Fruit fly (Drosophila melanogaster): ENCODE data around the gene Gr10a.

Gr10a gene

dm6 chrX:11427282-11427689 lies 10.1 kb upstream of the Gr10a start (continued):
- TF ChIP-seq Max (GFP tag; optimal IDR thresholded peaks at IDR 0.05), result no peak
- TF ChIP-seq gsb-n (tag; optimal IDR thresholded peaks at IDR 0.05), result peak; percentile 29
- peak; percentile 17 for TF ChIP-seq unpg (GFP tag; optimal IDR thresholded peaks at IDR 0.05)
- TF ChIP-seq HLH54F (GFP tag; optimal IDR thresholded peaks at IDR 0.05), result no peak
- peak; percentile 4 for TF ChIP-seq Dek (tag; optimal IDR thresholded peaks at IDR 0.05)
- no peak for TF ChIP-seq YL-1 (GFP tag; optimal IDR thresholded peaks at IDR 0.05)
- peak; percentile 20 for TF ChIP-seq CG9727 (GFP tag; optimal IDR thresholded peaks at IDR 0.05)
- TF ChIP-seq HLH4C (GFP tag; IDR thresholded peaks at IDR 0.05; ENCODE audit: partially characterized antibody), result no peak
- no peak for TF ChIP-seq CG8478 (optimal IDR thresholded peaks at IDR 0.05)
- no peak for TF ChIP-seq CG42726 (GFP tag; IDR thresholded peaks at IDR 0.05; ENCODE audit: partially characterized antibody)
- TF ChIP-seq Trl (optimal IDR thresholded peaks at IDR 0.05), result no peak
- no peak for TF ChIP-seq Trl (GFP tag; optimal IDR thresholded peaks at IDR 0.05)
- TF ChIP-seq CTCF (GFP tag; optimal IDR thresholded peaks at IDR 0.05), result peak; percentile 5
- peak; percentile 66; the same call in 1 of the 3 replicates for TF ChIP-seq CG6175 (GFP tag; IDR thresholded peaks at IDR 0.05)
- no peak for TF ChIP-seq CG7372 (GFP tag; IDR thresholded peaks at IDR 0.05)
- TF ChIP-seq D19B (GFP tag; optimal IDR thresholded peaks at IDR 0.05), result no peak
- no peak for TF ChIP-seq Elba2 (GFP tag; optimal IDR thresholded peaks at IDR 0.05)
- TF ChIP-seq CG31388 (GFP tag; optimal IDR thresholded peaks at IDR 0.05), result no peak
- TF ChIP-seq insv (GFP tag; optimal IDR thresholded peaks at IDR 0.05), result peak in 1 of 2 experiments; percentile 15
- TF ChIP-seq CG10543 (GFP tag; optimal IDR thresholded peaks at IDR 0.05), result peak; percentile 81
- no peak for TF ChIP-seq Tbp (GFP tag; optimal IDR thresholded peaks at IDR 0.05)
- TF ChIP-seq zf30C (GFP tag; optimal IDR thresholded peaks at IDR 0.05), result no peak
- no peak for TF ChIP-seq CG17912 (GFP tag; optimal IDR thresholded peaks at IDR 0.05)
- TF ChIP-seq CG8944 (GFP tag; optimal IDR thresholded peaks at IDR 0.05), result no peak
- TF ChIP-seq CG3407 (GFP tag; optimal IDR thresholded peaks at IDR 0.05), result peak; percentile 41
- no peak for TF ChIP-seq ewg (GFP tag; optimal IDR thresholded peaks at IDR 0.05)
- TF ChIP-seq CG6272 (GFP tag; IDR thresholded peaks at IDR 0.05), result no peak
- peak; percentile 75 for TF ChIP-seq sd (tag; optimal IDR thresholded peaks at IDR 0.05)
- peak; percentile 32 for TF ChIP-seq CG7556 (GFP tag; optimal IDR thresholded peaks at IDR 0.05)
- TF ChIP-seq CG1233 (GFP tag; optimal IDR thresholded peaks at IDR 0.05), result peak; percentile 14
- TF ChIP-seq CG2116 (GFP tag; optimal IDR thresholded peaks at IDR 0.05), result no peak
- no peak for TF ChIP-seq ato (GFP tag; IDR thresholded peaks at IDR 0.05; ENCODE audit: partially characterized antibody)
- peak; percentile 54; the same call in 1 of the 2 replicates for TF ChIP-seq NFAT (GFP tag; IDR thresholded peaks at IDR 0.05)
- 0 out of 2 replicates have a peak, but pooled peaks have one; percentile 36 for TF ChIP-seq Atf6 (GFP tag; IDR thresholded peaks at IDR 0.05)
- no peak for TF ChIP-seq wdn (GFP tag; IDR thresholded peaks at IDR 0.05)
- no peak for TF ChIP-seq CG31224 (GFP tag; IDR thresholded peaks at IDR 0.05)
- TF ChIP-seq CG3995 (GFP tag; optimal IDR thresholded peaks at IDR 0.05), result no peak
- TF ChIP-seq CG14014 (GFP tag; IDR thresholded peaks at IDR 0.05), result no peak; the same call in 1 of the 2 replicates
- no peak for TF ChIP-seq CG8290 (GFP tag; optimal IDR thresholded peaks at IDR 0.05)
- TF ChIP-seq CG8290 (tag; optimal IDR thresholded peaks at IDR 0.05), result peak in 1 of 2 experiments; percentile 6
- TF ChIP-seq CG17186 (GFP tag; optimal IDR thresholded peaks at IDR 0.05), result no peak
- TF ChIP-seq CG34376 (GFP tag; optimal IDR thresholded peaks at IDR 0.05), result peak; percentile 76
- no peak for TF ChIP-seq Dip2 (GFP tag; IDR thresholded peaks at IDR 0.05)
- TF ChIP-seq Nf-YB (GFP tag; optimal IDR thresholded peaks at IDR 0.05), result peak; percentile 3
- no peak for TF ChIP-seq lov (optimal IDR thresholded peaks at IDR 0.05)
- no peak for TF ChIP-seq lov (GFP tag; IDR thresholded peaks at IDR 0.05)
- peak; percentile 44 for TF ChIP-seq CG15269 (tag; optimal IDR thresholded peaks at IDR 0.05)
- TF ChIP-seq lilli (GFP tag; optimal IDR thresholded peaks at IDR 0.05), result no peak
- TF ChIP-seq Mes4 (GFP tag; optimal IDR thresholded peaks at IDR 0.05), result no peak
- TF ChIP-seq CG10431 (GFP tag; optimal IDR thresholded peaks at IDR 0.05), result peak; percentile 11
- TF ChIP-seq ERR (GFP tag; optimal IDR thresholded peaks at IDR 0.05), result peak; percentile 80
- TF ChIP-seq CG4617 (GFP tag; optimal IDR thresholded peaks at IDR 0.05; ENCODE audit: borderline replicate concordance), result no peak
- TF ChIP-seq CG18619 (GFP tag; optimal IDR thresholded peaks at IDR 0.05), result peak; percentile 21
